Worm (Caenorhabditis elegans) whole organism, mixed stage, embryonic: ENCODE measurements around the gene F52G3.7.

Source experiments
- M03D4.4 ChIP-seq: sonication (generic microtip); optimal IDR thresholded peaks from 2 replicates; lab custom pipeline; 2017; ENCODE audit warnings: mild to moderate bottlenecking, missing genetic modification characterization, missing compliant biosample characterization
- bed-3 ChIP-seq: fragments of 200-800 bp; sonication (Bioruptor generic); optimal IDR thresholded peaks from 3 replicates; lab custom pipeline; 2018; ENCODE audit warnings: mild to moderate bottlenecking, missing genetic modification characterization, moderate library complexity, missing compliant biosample characterization
- blmp-1 ChIP-seq: fragments of 150-350 bp; optimal IDR thresholded peaks from 2 replicates; lab custom pipeline; 2014; ENCODE audit warnings: missing biosample characterization, missing genetic modification characterization
- ceh-39 ChIP-seq: fragments of 150-350 bp; optimal IDR thresholded peaks from 2 replicates; lab custom pipeline; 2014; ENCODE audit warnings: missing biosample characterization, missing genetic modification characterization
- ceh-43 ChIP-seq: fragments of 200-800 bp; sonication (Bioruptor generic); optimal IDR thresholded peaks from 2 replicates; lab custom pipeline; 2018; ENCODE audit warnings: mild to moderate bottlenecking, missing genetic modification characterization, moderate library complexity, missing compliant biosample characterization
- ceh-83 ChIP-seq: fragments of 200-800 bp; sonication (Bioruptor generic); optimal IDR thresholded peaks from 2 replicates; lab custom pipeline; 2018; ENCODE audit warnings: mild to moderate bottlenecking, missing genetic modification characterization, missing compliant biosample characterization
- ces-1 ChIP-seq: fragments of 150-350 bp; optimal IDR thresholded peaks from 2 replicates; lab custom pipeline; 2014; ENCODE audit warnings: missing biosample characterization, missing genetic modification reagents, missing genetic modification characterization
- cnd-1 ChIP-seq: fragments of 200-800 bp; sonication (Bioruptor generic); optimal IDR thresholded peaks from 2 replicates; lab custom pipeline; 2018; ENCODE audit warnings: mild to moderate bottlenecking, missing genetic modification characterization, missing compliant biosample characterization
- drap-1 ChIP-seq: fragments of 200-800 bp; sonication (Bioruptor generic); optimal IDR thresholded peaks from 3 replicates; lab custom pipeline; 2018; ENCODE audit warnings: mild to moderate bottlenecking, missing genetic modification characterization, missing compliant biosample characterization
- elt-1 ChIP-seq: sonication (generic microtip); optimal IDR thresholded peaks from 2 replicates; lab custom pipeline; 2017; ENCODE audit warnings: missing genetic modification characterization, mild to moderate bottlenecking, missing compliant biosample characterization, antibody characterized with exemption, moderate library complexity, borderline replicate concordance; ENCODE audit not compliant: insufficient read depth
- elt-3 ChIP-seq: fragments of 150-350 bp; optimal IDR thresholded peaks from 2 replicates; lab custom pipeline; 2014; ENCODE audit warnings: missing biosample characterization, missing genetic modification characterization
- flh-1 ChIP-seq: fragments of 200-800 bp; sonication (Bioruptor generic); optimal IDR thresholded peaks from 2 replicates; lab custom pipeline; 2018; ENCODE audit warnings: mild to moderate bottlenecking, missing genetic modification characterization, moderate library complexity, missing compliant biosample characterization
- ham-2 ChIP-seq: fragments of 200-800 bp; sonication (Bioruptor generic); optimal IDR thresholded peaks from 2 replicates; lab custom pipeline; 2018; ENCODE audit warnings: mild to moderate bottlenecking, missing genetic modification characterization, missing compliant biosample characterization
- hlh-1 ChIP-seq: fragments of 150-350 bp; optimal IDR thresholded peaks from 2 replicates; lab custom pipeline; 2014; ENCODE audit warnings: missing biosample characterization, missing genetic modification reagents, missing genetic modification characterization
- lin-13 ChIP-seq: fragments of 150-350 bp; optimal IDR thresholded peaks from 2 replicates; lab custom pipeline; 2014; ENCODE audit warnings: missing biosample characterization, missing genetic modification characterization
- lin-32 ChIP-seq: fragments of 200-800 bp; sonication (Bioruptor generic); optimal IDR thresholded peaks from 2 replicates; lab custom pipeline; 2018; ENCODE audit warnings: mild to moderate bottlenecking, missing genetic modification characterization, missing compliant biosample characterization
- lsy-2 ChIP-seq: fragments of 150-350 bp; optimal IDR thresholded peaks from 2 replicates; lab custom pipeline; 2014; ENCODE audit warnings: missing biosample characterization, missing genetic modification characterization
- mab-5 ChIP-seq: fragments of 150-350 bp; optimal IDR thresholded peaks from 2 replicates; lab custom pipeline; 2014; ENCODE audit warnings: missing biosample characterization, missing genetic modification characterization
- mep-1 ChIP-seq: fragments of 150-350 bp; optimal IDR thresholded peaks from 2 replicates; lab custom pipeline; 2017; ENCODE audit warnings: missing biosample characterization, missing genetic modification reagents, missing genetic modification characterization, inconsistent platforms
- mls-2 ChIP-seq: sonication (generic microtip); optimal IDR thresholded peaks from 2 replicates; lab custom pipeline; 2016; ENCODE audit warnings: mild to moderate bottlenecking, missing genetic modification characterization, moderate library complexity, missing compliant biosample characterization
- nhr-12 ChIP-seq: fragments of 150-350 bp; optimal IDR thresholded peaks from 2 replicates; lab custom pipeline; 2014; ENCODE audit warnings: missing biosample characterization, missing genetic modification characterization
- nhr-2 ChIP-seq: fragments of 150-350 bp; optimal IDR thresholded peaks from 2 replicates; lab custom pipeline; 2014; ENCODE audit warnings: missing biosample characterization, missing genetic modification characterization
- nhr-237 ChIP-seq: fragments of 150-350 bp; optimal IDR thresholded peaks from 2 replicates; lab custom pipeline; 2014; ENCODE audit warnings: missing biosample characterization, missing genetic modification characterization
- nhr-28 ChIP-seq: fragments of 150-350 bp; optimal IDR thresholded peaks from 2 replicates; lab custom pipeline; 2014; ENCODE audit warnings: missing biosample characterization, missing genetic modification characterization
- nhr-76 ChIP-seq: sonication (generic microtip); optimal IDR thresholded peaks from 2 replicates; lab custom pipeline; 2017; ENCODE audit warnings: missing biosample characterization, missing genetic modification characterization
- pha-4 ChIP-seq: fragments of 150-350 bp; optimal IDR thresholded peaks from 2 replicates; lab custom pipeline; 2018; ENCODE audit warnings: missing biosample characterization, missing genetic modification reagents, missing genetic modification characterization
- sem-2 ChIP-seq: fragments of 200-800 bp; sonication (Bioruptor generic); optimal IDR thresholded peaks from 2 replicates; lab custom pipeline; 2018; ENCODE audit warnings: mild to moderate bottlenecking, missing genetic modification characterization, missing compliant biosample characterization
- snpc-4 ChIP-seq: fragments of 150-350 bp; optimal IDR thresholded peaks from 2 replicates; lab custom pipeline; 2014; ENCODE audit warnings: missing biosample characterization, missing genetic modification characterization
- sptf-1 ChIP-seq: sonication (generic microtip); optimal IDR thresholded peaks from 2 replicates; lab custom pipeline; 2017; ENCODE audit warnings: mild to moderate bottlenecking, missing genetic modification characterization, moderate library complexity, missing compliant biosample characterization
- tbx-8 ChIP-seq: fragments of 200-800 bp; sonication (Bioruptor generic); optimal IDR thresholded peaks from 2 replicates; lab custom pipeline; 2018; ENCODE audit warnings: mild to moderate bottlenecking, missing genetic modification characterization, moderate library complexity, missing compliant biosample characterization
- unc-120 ChIP-seq: sonication (generic microtip); optimal IDR thresholded peaks from 2 replicates; lab custom pipeline; 2017; ENCODE audit warnings: missing genetic modification characterization, missing compliant biosample characterization; ENCODE audit not compliant: poor library complexity, severe bottlenecking
- unc-39 ChIP-seq: fragments of 150-350 bp; optimal IDR thresholded peaks from 2 replicates; lab custom pipeline; 2014; ENCODE audit warnings: missing biosample characterization, missing genetic modification characterization
- unc-62 ChIP-seq: fragments of 150-350 bp; optimal IDR thresholded peaks from 2 replicates; lab custom pipeline; 2014; ENCODE audit warnings: missing biosample characterization, missing genetic modification reagents, missing genetic modification characterization
- zip-8 ChIP-seq: fragments of 150-350 bp; optimal IDR thresholded peaks from 2 replicates; lab custom pipeline; 2014; ENCODE audit warnings: missing biosample characterization, missing genetic modification characterization
- ztf-11 ChIP-seq: fragments of 150-350 bp; optimal IDR thresholded peaks from 2 replicates; lab custom pipeline; 2014; ENCODE audit warnings: missing biosample characterization, missing genetic modification characterization

F52G3.7 gene

DNA sequence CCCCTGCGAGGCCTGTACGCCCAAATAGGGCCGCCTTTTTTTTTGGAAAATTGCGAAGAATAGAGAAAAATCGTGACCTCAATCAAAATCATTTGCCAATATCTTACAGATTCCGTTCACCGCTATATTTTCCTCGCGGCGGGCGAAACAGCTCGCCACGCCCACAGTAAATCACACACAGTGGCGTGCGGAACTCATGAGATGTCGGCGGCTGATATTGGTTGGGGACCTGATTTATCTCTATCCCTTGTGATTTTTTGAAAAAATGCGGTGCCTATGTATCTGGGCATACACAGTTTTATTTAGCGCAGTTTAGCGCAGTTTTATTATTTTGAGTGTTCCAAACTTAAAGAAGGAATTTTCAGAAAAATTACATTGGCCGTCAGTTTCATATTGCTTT is 38.4 kb upstream of the F52G3.7 start:
- TF ChIP-seq mep-1 (tag; lab: Kevin White, UChicago) (no peak), nhr-76 (tag; lab: Kevin White, UChicago) (no peak), unc-62 (no peak), ceh-43 (GFP tag; lab: Kevin White, UChicago) (no peak), ceh-39 (tag; lab: Kevin White, UChicago) (no peak), unc-39 (no peak), lin-32 (GFP tag; lab: Kevin White, UChicago) (no peak), nhr-12 (tag; lab: Kevin White, UChicago) (no peak), lin-13 (tag; lab: Kevin White, UChicago) (no peak), zip-8 (tag; lab: Kevin White, UChicago) (no peak), tbx-8 (GFP tag; lab: Kevin White, UChicago) (no peak), sptf-1 (tag; lab: Kevin White, UChicago) (no peak), elt-3 (tag; lab: Kevin White, UChicago) (no peak), unc-120 (tag; lab: Kevin White, UChicago) (no peak), M03D4.4 (no peak), pha-4 (tag; lab: Kevin White, UChicago) (no peak), lsy-2 (no peak), nhr-2 (no peak), sem-2 (GFP tag; lab: Kevin White, UChicago) (no peak), blmp-1 (tag; lab: Kevin White, UChicago) (no peak)

ce11 chrX:16928087-16928486 is 35.6 kb upstream of the F52G3.7 start:
- TF ChIP-seq ceh-43 (GFP tag; lab: Kevin White, UChicago) (peak; percentile 75), nhr-76 (tag; lab: Kevin White, UChicago) (no peak), nhr-237 (tag; lab: Kevin White, UChicago) (no peak), ham-2 (peak; percentile 56), lin-13 (tag; lab: Kevin White, UChicago) (peak; percentile 34), ztf-11 (tag; lab: Kevin White, UChicago) (peak; percentile 6), mep-1 (tag; lab: Kevin White, UChicago) (no peak), bed-3 (GFP tag; lab: Kevin White, UChicago) (peak; percentile 53), sptf-1 (tag; lab: Kevin White, UChicago) (peak; percentile 89), nhr-28 (no peak), nhr-2 (no peak), cnd-1 (tag; lab: Kevin White, UChicago) (peak; percentile 92), pha-4 (tag; lab: Kevin White, UChicago) (no peak), flh-1 (GFP tag; lab: Kevin White, UChicago) (peak; percentile 48), snpc-4 (tag; lab: Kevin White, UChicago) (no peak), lin-32 (GFP tag; lab: Kevin White, UChicago) (peak; percentile 42), unc-120 (tag; lab: Kevin White, UChicago) (peak; percentile 52), M03D4.4 (peak; percentile 87), unc-39 (no peak), ceh-83 (GFP tag; lab: Kevin White, UChicago) (peak; percentile 93), mls-2 (tag; lab: Kevin White, UChicago) (peak; percentile 89), blmp-1 (tag; lab: Kevin White, UChicago) (no peak), tbx-8 (GFP tag; lab: Kevin White, UChicago) (peak; percentile 58), nhr-12 (tag; lab: Kevin White, UChicago) (no peak), hlh-1 (no peak), unc-62 (peak; percentile 21), zip-8 (tag; lab: Kevin White, UChicago) (no peak), ces-1 (no peak), mab-5 (no peak), elt-1 (no peak), drap-1 (GFP tag; lab: Kevin White, UChicago) (peak; percentile 86), lsy-2 (no peak), sem-2 (GFP tag; lab: Kevin White, UChicago) (peak; percentile 83), ceh-39 (tag; lab: Kevin White, UChicago) (no peak), elt-3 (tag; lab: Kevin White, UChicago) (no peak)

- peak; percentile 13 for TF ChIP-seq zip-8 (tag; lab: Kevin White, UChicago)
- peak; percentile 42 for TF ChIP-seq ceh-43 (GFP tag; lab: Kevin White, UChicago)
- TF ChIP-seq unc-62: peak; percentile 97
- no peak for TF ChIP-seq flh-1 (GFP tag; lab: Kevin White, UChicago)
- TF ChIP-seq lin-32 (GFP tag; lab: Kevin White, UChicago): peak; percentile 95
- no peak for TF ChIP-seq nhr-76 (tag; lab: Kevin White, UChicago)
- TF ChIP-seq pha-4 (tag; lab: Kevin White, UChicago): peak; percentile 98
- TF ChIP-seq ces-1: peak; percentile 96
- TF ChIP-seq nhr-12 (tag; lab: Kevin White, UChicago): no peak
- peak; percentile 85 for TF ChIP-seq ceh-83 (GFP tag; lab: Kevin White, UChicago)
- TF ChIP-seq mls-2 (tag; lab: Kevin White, UChicago): peak; percentile 93
- no peak for TF ChIP-seq tbx-8 (GFP tag; lab: Kevin White, UChicago)
- peak; percentile 88 for TF ChIP-seq lsy-2
- TF ChIP-seq lin-13 (tag; lab: Kevin White, UChicago): peak; percentile 97
- peak; percentile 81 for TF ChIP-seq elt-3 (tag; lab: Kevin White, UChicago)
- peak; percentile 80 for TF ChIP-seq cnd-1 (tag; lab: Kevin White, UChicago)
- TF ChIP-seq snpc-4 (tag; lab: Kevin White, UChicago): no peak
- peak; percentile 100 for TF ChIP-seq ham-2
- peak; percentile 88 for TF ChIP-seq mab-5
- peak; percentile 84 for TF ChIP-seq ztf-11 (tag; lab: Kevin White, UChicago)
- TF ChIP-seq unc-120 (tag; lab: Kevin White, UChicago): peak; percentile 90
- peak; percentile 95 for TF ChIP-seq mep-1 (tag; lab: Kevin White, UChicago)
- peak; percentile 21 for TF ChIP-seq unc-39
- no peak for TF ChIP-seq blmp-1 (tag; lab: Kevin White, UChicago)
- TF ChIP-seq sptf-1 (tag; lab: Kevin White, UChicago): peak; percentile 88
- peak; percentile 50 for TF ChIP-seq M03D4.4
- no peak for TF ChIP-seq elt-1
- peak; percentile 82 for TF ChIP-seq drap-1 (GFP tag; lab: Kevin White, UChicago)
- TF ChIP-seq ceh-39 (tag; lab: Kevin White, UChicago): peak; percentile 93
- peak; percentile 67 for TF ChIP-seq bed-3 (GFP tag; lab: Kevin White, UChicago)
- TF ChIP-seq nhr-28: peak; percentile 45
- TF ChIP-seq nhr-2: no peak
- peak; percentile 97 for TF ChIP-seq nhr-237 (tag; lab: Kevin White, UChicago)
- peak; percentile 75 for TF ChIP-seq sem-2 (GFP tag; lab: Kevin White, UChicago)
- TF ChIP-seq hlh-1: peak; percentile 99
- TF ChIP-seq, all 35 proteins: peak for 27
Observed at ce11 chrX:16929560-16930332, 34.0 kb upstream of the F52G3.7 start.
